1 fruit fly cellular context compared by ENCODE assay signal in the genomic region with DNA sequence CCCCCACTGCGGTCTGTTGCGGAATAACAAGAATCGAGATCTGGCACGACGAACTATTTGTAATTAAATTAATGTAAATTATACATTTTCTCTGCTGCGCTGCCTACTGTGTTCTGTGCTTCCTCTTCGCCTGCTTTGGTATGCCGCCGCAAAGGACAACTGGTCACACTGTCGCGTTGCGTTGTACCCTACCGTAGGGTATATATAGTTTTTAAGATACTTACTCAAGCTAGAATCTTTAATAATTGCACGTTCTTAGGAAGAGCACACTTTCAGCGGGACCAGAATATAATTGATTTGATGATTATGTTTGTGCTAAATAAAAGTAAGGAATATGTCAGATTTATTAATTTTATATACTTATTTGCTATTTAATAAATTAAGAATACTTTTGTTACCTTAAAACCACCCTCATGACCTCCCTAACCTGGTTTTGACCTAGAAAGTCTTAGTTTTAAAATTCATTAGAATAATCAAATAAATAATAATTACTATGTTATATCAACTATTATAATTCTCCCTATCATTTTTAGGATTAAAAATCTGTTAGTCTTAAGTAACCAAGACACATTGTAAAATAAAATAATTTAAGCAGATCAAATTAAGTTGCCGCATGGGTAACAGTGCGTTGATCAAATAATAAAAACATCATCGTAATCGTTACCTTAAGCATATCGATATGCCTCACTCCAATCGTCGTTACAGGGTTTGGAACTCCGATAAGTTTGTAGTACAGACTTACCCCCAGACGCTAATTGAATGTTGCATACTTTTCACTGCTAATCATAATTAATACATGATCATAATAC.
TF ChIP-seq lines count a peak whose summit lies in the region.
"Not testable (repeated sequence)": the region's sequence is repeated elsewhere in the genome, so short reads cannot be mapped to it uniquely, and the experiment has no call there.

A gene (minus strand): TSS at position 164 of the 809 bp plus-strand sequence.

TF ChIP-seq in whole organism, embryonic, 481 proteins besides CTCF, POLR2A, EP300 and RAD21 (continued from another document and continues in another):
- peak; percentile 83 for TF ChIP-seq Dbx (GFP tag; IDR thresholded peaks at IDR 0.05; lab: Robert Waterston, UW)
- peak; percentile 71 for TF ChIP-seq slp2 (GFP tag; optimal IDR thresholded peaks at IDR 0.05; lab: Kevin White, UChicago)
- peak; percentile 50; the same call in 1 of the 3 replicates for TF ChIP-seq CG6175 (GFP tag; IDR thresholded peaks at IDR 0.05; lab: Robert Waterston, UW)
- peak; percentile 79 for TF ChIP-seq gce (GFP tag; IDR thresholded peaks at IDR 0.05; lab: Robert Waterston, UW)
- peak; percentile 45 for TF ChIP-seq CG9437 (GFP tag; optimal IDR thresholded peaks at IDR 0.05; lab: Kevin White, UChicago)
- TF ChIP-seq crp (GFP tag; optimal IDR thresholded peaks at IDR 0.05; lab: Kevin White, UChicago), result peak in 1 of 2 experiments; percentile 21
- peak; percentile 57 for TF ChIP-seq salm (tag; optimal IDR thresholded peaks at IDR 0.05; lab: Kevin White, UChicago)
- TF ChIP-seq so (GFP tag; IDR thresholded peaks at IDR 0.05; lab: Robert Waterston, UW), result peak; percentile 62; the same call in 2 of the 3 replicates
- TF ChIP-seq CG31224 (GFP tag; IDR thresholded peaks at IDR 0.05; lab: Robert Waterston, UW), result peak; percentile 85
- peak; percentile 10 for TF ChIP-seq Bdp1 (GFP tag; optimal IDR thresholded peaks at IDR 0.05; lab: Kevin White, UChicago)
- peak; percentile 62 for TF ChIP-seq gsb-n (tag; optimal IDR thresholded peaks at IDR 0.05; lab: Kevin White, UChicago)
- peak; percentile 54 for TF ChIP-seq Dref (GFP tag; IDR thresholded peaks at IDR 0.05; lab: Robert Waterston, UW)
- peak; percentile 11 for TF ChIP-seq CG3163 (GFP tag; optimal IDR thresholded peaks at IDR 0.05; lab: Kevin White, UChicago)
- TF ChIP-seq odd (GFP tag; optimal IDR thresholded peaks at IDR 0.05; lab: Kevin White, UChicago), result peak; percentile 45
- TF ChIP-seq sens (GFP tag; lab: Kevin White, UChicago), result peak; percentile 95
- TF ChIP-seq tgo (GFP tag; IDR thresholded peaks at IDR 0.05; lab: Robert Waterston, UW), result peak; percentile 84
- TF ChIP-seq CG6683 (GFP tag; optimal IDR thresholded peaks at IDR 0.05; lab: Kevin White, UChicago), result peak; percentile 35
- peak; percentile 25; the same call in 1 of the 2 replicates for TF ChIP-seq amos (GFP tag; IDR thresholded peaks at IDR 0.05; lab: Robert Waterston, UW; ENCODE audit: partially characterized antibody)
- TF ChIP-seq CG43689 (GFP tag; IDR thresholded peaks at IDR 0.05; lab: Robert Waterston, UW), result peak; percentile 68
- TF ChIP-seq org-1 (GFP tag; optimal IDR thresholded peaks at IDR 0.05; lab: Kevin White, UChicago), result peak; percentile 55
- TF ChIP-seq CG8765 (GFP tag; IDR thresholded peaks at IDR 0.05; lab: Robert Waterston, UW), result peak; percentile 64
- TF ChIP-seq Jarid2 (GFP tag; optimal IDR thresholded peaks at IDR 0.05; lab: Kevin White, UChicago), result peak; percentile 24
- peak; percentile 88 for TF ChIP-seq CG7372 (GFP tag; IDR thresholded peaks at IDR 0.05; lab: Robert Waterston, UW)
- peak; percentile 65; the same call in 2 of the 3 replicates for TF ChIP-seq CG11695 (GFP tag; IDR thresholded peaks at IDR 0.05; lab: Robert Waterston, UW)
- peak; percentile 96 for TF ChIP-seq Ets65A (GFP tag; lab: Kevin White, UChicago)
- TF ChIP-seq CG15514 (GFP tag; optimal IDR thresholded peaks at IDR 0.05; lab: Kevin White, UChicago), result peak; percentile 64
- peak; percentile 46 for TF ChIP-seq NK7.1 (GFP tag; optimal IDR thresholded peaks at IDR 0.05; lab: Kevin White, UChicago)
- peak; percentile 61 for TF ChIP-seq YL-1 (GFP tag; optimal IDR thresholded peaks at IDR 0.05; lab: Kevin White, UChicago)
- peak; percentile 84 for TF ChIP-seq PHDP (tag; optimal IDR thresholded peaks at IDR 0.05; lab: Kevin White, UChicago)
- not testable (repeated sequence) for TF ChIP-seq D, hkb (optimal IDR thresholded peaks at IDR 0.05; lab: Kevin White, UChicago)
- peak; percentile 52 for TF ChIP-seq D (GFP tag; optimal IDR thresholded peaks at IDR 0.05; lab: Kevin White, UChicago)
- peak; percentile 88 for TF ChIP-seq lmd (GFP tag; IDR thresholded peaks at IDR 0.05; lab: Robert Waterston, UW)
- peak; percentile 76 for TF ChIP-seq Atf6 (GFP tag; IDR thresholded peaks at IDR 0.05; lab: Robert Waterston, UW)
- TF ChIP-seq CG5245 (GFP tag; optimal IDR thresholded peaks at IDR 0.05; lab: Kevin White, UChicago), result peak; percentile 67
- peak; percentile 66 for TF ChIP-seq fd3F (GFP tag; optimal IDR thresholded peaks at IDR 0.05; lab: Kevin White, UChicago)
- peak; percentile 66 for TF ChIP-seq Oli (tag; optimal IDR thresholded peaks at IDR 0.05; lab: Kevin White, UChicago)
- peak; percentile 77 for TF ChIP-seq CG13775 (GFP tag; optimal IDR thresholded peaks at IDR 0.05; lab: Kevin White, UChicago)
- TF ChIP-seq Sox102F (GFP tag; optimal IDR thresholded peaks at IDR 0.05; lab: Kevin White, UChicago), result peak; percentile 80
- peak; percentile 44; the same call in 1 of the 2 replicates for TF ChIP-seq CkIIα-i1 (GFP tag; IDR thresholded peaks at IDR 0.05; lab: Robert Waterston, UW)
- peak; percentile 56 for TF ChIP-seq CG18764 (GFP tag; optimal IDR thresholded peaks at IDR 0.05; lab: Kevin White, UChicago)
- TF ChIP-seq CG2199 (GFP tag; IDR thresholded peaks at IDR 0.05; lab: Robert Waterston, UW), result peak; percentile 56; the same call in 2 of the 3 replicates
- peak; percentile 34 for TF ChIP-seq CG7271 (tag; optimal IDR thresholded peaks at IDR 0.05; lab: Kevin White, UChicago)
- TF ChIP-seq CG8924 (tag; optimal IDR thresholded peaks at IDR 0.05; lab: Kevin White, UChicago), result peak; percentile 82
- peak; percentile 76 for TF ChIP-seq dati (GFP tag; IDR thresholded peaks at IDR 0.05; lab: Robert Waterston, UW)
- TF ChIP-seq CG4404 (GFP tag; IDR thresholded peaks at IDR 0.05; lab: Robert Waterston, UW), result peak; percentile 66
- TF ChIP-seq CG12219 (GFP tag; optimal IDR thresholded peaks at IDR 0.05; lab: Kevin White, UChicago), result peak; percentile 60
- peak; percentile 40 for TF ChIP-seq CG15011 (GFP tag; optimal IDR thresholded peaks at IDR 0.05; lab: Kevin White, UChicago)
- peak; percentile 84 for TF ChIP-seq Xrp1 (GFP tag; IDR thresholded peaks at IDR 0.05; lab: Robert Waterston, UW)
- TF ChIP-seq D19B (GFP tag; optimal IDR thresholded peaks at IDR 0.05; lab: Kevin White, UChicago), result peak; percentile 59
- peak; percentile 80 for TF ChIP-seq tin (GFP tag; optimal IDR thresholded peaks at IDR 0.05; lab: Kevin White, UChicago)
- peak; percentile 86 for TF ChIP-seq ranshi (GFP tag; IDR thresholded peaks at IDR 0.05; lab: Robert Waterston, UW)
- TF ChIP-seq CG12299 (tag; optimal IDR thresholded peaks at IDR 0.05; lab: Kevin White, UChicago), result peak; percentile 36
- peak; percentile 50 for TF ChIP-seq CG18011 (GFP tag; optimal IDR thresholded peaks at IDR 0.05; lab: Kevin White, UChicago)
- TF ChIP-seq CG11085 (GFP tag; IDR thresholded peaks at IDR 0.05; lab: Robert Waterston, UW), result peak; percentile 88
- TF ChIP-seq CG10147 (GFP tag; optimal IDR thresholded peaks at IDR 0.05; lab: Kevin White, UChicago), result peak; percentile 51
- peak; percentile 47 for TF ChIP-seq CHES-1-like (GFP tag; optimal IDR thresholded peaks at IDR 0.05; lab: Kevin White, UChicago)
- TF ChIP-seq CG6791 (GFP tag; IDR thresholded peaks at IDR 0.05; lab: Robert Waterston, UW; ENCODE audit: partially characterized antibody), result 0 out of 3 replicates have a peak, but pooled peaks have one; percentile 19
- peak; percentile 32 for TF ChIP-seq sd (tag; optimal IDR thresholded peaks at IDR 0.05; lab: Kevin White, UChicago)
- TF ChIP-seq fd96Cb (tag; optimal IDR thresholded peaks at IDR 0.05; lab: Kevin White, UChicago), result peak; percentile 74
- peak; percentile 61 for TF ChIP-seq pum (GFP tag; optimal IDR thresholded peaks at IDR 0.05; lab: Kevin White, UChicago)
- TF ChIP-seq dysf (GFP tag; IDR thresholded peaks at IDR 0.05; lab: Robert Waterston, UW), result peak; percentile 86
- TF ChIP-seq ham (GFP tag; IDR thresholded peaks at IDR 0.05; lab: Robert Waterston, UW), result peak; percentile 31; the same call in 1 of the 2 replicates
- TF ChIP-seq gem (tag; optimal IDR thresholded peaks at IDR 0.05; lab: Kevin White, UChicago), result peak; percentile 90
- peak; percentile 74 for TF ChIP-seq gfzf (GFP tag; optimal IDR thresholded peaks at IDR 0.05; lab: Kevin White, UChicago)
- peak; percentile 84 for TF ChIP-seq Xbp1 (GFP tag; optimal IDR thresholded peaks at IDR 0.05; lab: Kevin White, UChicago)
- peak; percentile 86 for TF ChIP-seq CG17328 (GFP tag; IDR thresholded peaks at IDR 0.05; lab: Robert Waterston, UW)
- TF ChIP-seq fd64A (GFP tag; optimal IDR thresholded peaks at IDR 0.05; lab: Kevin White, UChicago), result peak; percentile 26
- peak; percentile 83 for TF ChIP-seq CG2712 (tag; optimal IDR thresholded peaks at IDR 0.05; lab: Kevin White, UChicago)
- TF ChIP-seq hkb (GFP tag; IDR thresholded peaks at IDR 0.05; lab: Robert Waterston, UW), result peak; percentile 84
- peak; percentile 67 for TF ChIP-seq zen (tag; optimal IDR thresholded peaks at IDR 0.05; lab: Kevin White, UChicago)
- peak; percentile 54 for TF ChIP-seq CG30020 (tag; optimal IDR thresholded peaks at IDR 0.05; lab: Kevin White, UChicago)
- peak; percentile 80 for TF ChIP-seq CG7839 (tag; optimal IDR thresholded peaks at IDR 0.05; lab: Kevin White, UChicago)
- TF ChIP-seq Ptx1 (GFP tag; IDR thresholded peaks at IDR 0.05; lab: Robert Waterston, UW), result peak; percentile 85
- TF ChIP-seq Spps (tag; optimal IDR thresholded peaks at IDR 0.05; lab: Kevin White, UChicago), result peak; percentile 48
- TF ChIP-seq CG6254 (GFP tag; optimal IDR thresholded peaks at IDR 0.05; lab: Kevin White, UChicago), result peak; percentile 25
- peak; percentile 27 for TF ChIP-seq nau (GFP tag; optimal IDR thresholded peaks at IDR 0.05; lab: Kevin White, UChicago)
- TF ChIP-seq CG5180 (GFP tag; optimal IDR thresholded peaks at IDR 0.05; lab: Kevin White, UChicago), result peak; percentile 48
- peak; percentile 96 for TF ChIP-seq slbo (GFP tag; IDR thresholded peaks at IDR 0.05; lab: Robert Waterston, UW)
- TF ChIP-seq Chrac-16 (GFP tag; optimal IDR thresholded peaks at IDR 0.05; lab: Kevin White, UChicago), result peak; percentile 75
- TF ChIP-seq Sry-δ (GFP tag; optimal IDR thresholded peaks at IDR 0.05; lab: Kevin White, UChicago), result peak; percentile 15
- peak in 1 of 3 experiments; percentile 72 for TF ChIP-seq lola (GFP tag; optimal IDR thresholded peaks at IDR 0.05; lab: Kevin White, UChicago)
- TF ChIP-seq CG11247 (GFP tag; IDR thresholded peaks at IDR 0.05; lab: Robert Waterston, UW), result peak; percentile 84
- TF ChIP-seq bowl (GFP tag; IDR thresholded peaks at IDR 0.05; lab: Robert Waterston, UW), result peak; percentile 65; the same call in 1 of the 2 replicates
- TF ChIP-seq CG11504 (tag; optimal IDR thresholded peaks at IDR 0.05; lab: Kevin White, UChicago), result peak; percentile 79
- TF ChIP-seq CG17802 (tag; optimal IDR thresholded peaks at IDR 0.05; lab: Kevin White, UChicago), result peak; percentile 60
- peak; percentile 73 for TF ChIP-seq Mad (GFP tag; optimal IDR thresholded peaks at IDR 0.05; lab: Kevin White, UChicago)
- peak; percentile 56 for TF ChIP-seq schlank (tag; optimal IDR thresholded peaks at IDR 0.05; lab: Kevin White, UChicago)
- peak; percentile 83 for TF ChIP-seq unpg (GFP tag; optimal IDR thresholded peaks at IDR 0.05; lab: Kevin White, UChicago)
- TF ChIP-seq dmrt11E (tag; optimal IDR thresholded peaks at IDR 0.05; lab: Kevin White, UChicago), result peak; percentile 79
- TF ChIP-seq abd-A (tag; optimal IDR thresholded peaks at IDR 0.05; lab: Kevin White, UChicago), result peak; percentile 34
- peak; percentile 65 for TF ChIP-seq CG16815 (GFP tag; optimal IDR thresholded peaks at IDR 0.05; lab: Kevin White, UChicago)
- peak; percentile 91 for TF ChIP-seq Awh (GFP tag; IDR thresholded peaks at IDR 0.05; lab: Robert Waterston, UW)
- peak; percentile 51 for TF ChIP-seq CG2875 (GFP tag; optimal IDR thresholded peaks at IDR 0.05; lab: Kevin White, UChicago)
- peak; percentile 9 for TF ChIP-seq kni (GFP tag; optimal IDR thresholded peaks at IDR 0.05; lab: Kevin White, UChicago)
- peak; percentile 43 for TF ChIP-seq Deaf1 (tag; optimal IDR thresholded peaks at IDR 0.05; lab: Kevin White, UChicago)
- peak; percentile 80 for TF ChIP-seq CG10267 (tag; optimal IDR thresholded peaks at IDR 0.05; lab: Kevin White, UChicago)
- TF ChIP-seq MBD-R2 (GFP tag; IDR thresholded peaks at IDR 0.05; lab: Robert Waterston, UW), result peak; percentile 82
- peak; percentile 62 for TF ChIP-seq CG13894 (tag; optimal IDR thresholded peaks at IDR 0.05; lab: Kevin White, UChicago)
- peak; percentile 63 to 69 for TF ChIP-seq Pdp1 (GFP tag; optimal IDR thresholded peaks at IDR 0.05; lab: Kevin White, UChicago)
- TF ChIP-seq ind (GFP tag; optimal IDR thresholded peaks at IDR 0.05; lab: Kevin White, UChicago), result peak; percentile 82
- TF ChIP-seq Fer2 (tag; optimal IDR thresholded peaks at IDR 0.05; lab: Kevin White, UChicago), result peak; percentile 68
- TF ChIP-seq cato (GFP tag; optimal IDR thresholded peaks at IDR 0.05; lab: Kevin White, UChicago; ENCODE audit: borderline replicate concordance), result peak; percentile 55
- 0 out of 2 replicates have a peak, but pooled peaks have one; percentile 8 for TF ChIP-seq Dip2 (GFP tag; IDR thresholded peaks at IDR 0.05; lab: Robert Waterston, UW)
- peak; percentile 83 for TF ChIP-seq CG14014 (GFP tag; IDR thresholded peaks at IDR 0.05; lab: Robert Waterston, UW)
- peak in 1 of 2 experiments; percentile 45 for TF ChIP-seq pan (optimal IDR thresholded peaks at IDR 0.05; lab: Kevin White, UChicago)
- TF ChIP-seq pan (GFP tag; optimal IDR thresholded peaks at IDR 0.05 in 1 of 2, IDR thresholded peaks at IDR 0.05 in 1 of 2), result peak in 1 of 2 experiments; percentile 90
- TF ChIP-seq Dek (tag; optimal IDR thresholded peaks at IDR 0.05; lab: Kevin White, UChicago), result peak; percentile 55
- peak; percentile 41 for TF ChIP-seq pzg (GFP tag; optimal IDR thresholded peaks at IDR 0.05; lab: Kevin White, UChicago)
- peak; percentile 93 for TF ChIP-seq vvl (GFP tag; IDR thresholded peaks at IDR 0.05; lab: Robert Waterston, UW)
- TF ChIP-seq kah (GFP tag; optimal IDR thresholded peaks at IDR 0.05; lab: Kevin White, UChicago), result peak; percentile 1
- TF ChIP-seq run (tag; optimal IDR thresholded peaks at IDR 0.05; lab: Kevin White, UChicago), result peak; percentile 30
- TF ChIP-seq dimm (GFP tag; IDR thresholded peaks at IDR 0.05; lab: Robert Waterston, UW), result peak; percentile 56
- peak; percentile 46 for TF ChIP-seq nom (GFP tag; optimal IDR thresholded peaks at IDR 0.05; lab: Kevin White, UChicago)
- peak; percentile 63 to 80 for TF ChIP-seq Hr51 (GFP tag; optimal IDR thresholded peaks at IDR 0.05; lab: Kevin White, UChicago)
- TF ChIP-seq psq (GFP tag; optimal IDR thresholded peaks at IDR 0.05; lab: Kevin White, UChicago), result peak; percentile 29
- TF ChIP-seq Sin3A (optimal IDR thresholded peaks at IDR 0.05; lab: Kevin White, UChicago), result peak; percentile 9
- peak; percentile 78 for TF ChIP-seq CG7556 (GFP tag; optimal IDR thresholded peaks at IDR 0.05; lab: Kevin White, UChicago)
- TF ChIP-seq CG9797 (GFP tag; optimal IDR thresholded peaks at IDR 0.05; lab: Kevin White, UChicago), result peak; percentile 77
